Worm (Caenorhabditis elegans) whole organism, L3 larva: Measurements from ENCODE around the gene fipr-8.
A peak's percentile ranks its signal among the peaks of the same experiment; 100 is the strongest.

Experiments
- aly-2 ChIP-seq: fragments of 150-350 bp; optimal IDR thresholded peaks from 2 replicates; lab custom pipeline; 2014; ENCODE audit warnings: missing biosample characterization, missing genetic modification characterization
- ama-1 ChIP-seq: fragments of 150-350 bp; optimal IDR thresholded peaks from 2 replicates; lab custom pipeline; 2018
- ceh-16 ChIP-seq: sonication (generic microtip); optimal IDR thresholded peaks from 2 replicates; lab custom pipeline; 2017; ENCODE audit warnings: missing biosample characterization, missing genetic modification characterization
- ceh-28 ChIP-seq: fragments of 150-350 bp; optimal IDR thresholded peaks from 2 replicates; lab custom pipeline; 2014; ENCODE audit warnings: missing biosample characterization, missing genetic modification reagents, missing genetic modification characterization
- ceh-82 ChIP-seq: fragments of 150-350 bp; optimal IDR thresholded peaks from 2 replicates; lab custom pipeline; 2014; ENCODE audit warnings: missing biosample characterization, missing genetic modification characterization
- ceh-9 ChIP-seq: sonication (generic microtip); optimal IDR thresholded peaks from 2 replicates; lab custom pipeline; 2018; ENCODE audit warnings: missing biosample characterization, missing genetic modification characterization
- daf-12 ChIP-seq: fragments of 150-350 bp; optimal IDR thresholded peaks from 2 replicates; lab custom pipeline; 2014; ENCODE audit warnings: missing biosample characterization, missing genetic modification reagents, missing genetic modification characterization
- egl-27 ChIP-seq: sonication (generic microtip); optimal IDR thresholded peaks from 4 replicates; lab custom pipeline; 2017; ENCODE audit warnings: missing biosample characterization, missing genetic modification reagents, missing genetic modification characterization
- egl-5 ChIP-seq: fragments of 150-350 bp; optimal IDR thresholded peaks from 2 replicates; lab custom pipeline; 2017; ENCODE audit warnings: missing biosample characterization, missing genetic modification reagents, missing genetic modification characterization, inconsistent platforms
- elt-1 ChIP-seq: fragments of 150-350 bp; optimal IDR thresholded peaks from 2 replicates; lab custom pipeline; 2014; ENCODE audit warnings: missing biosample characterization, missing genetic modification characterization
- elt-2 ChIP-seq: sonication (generic microtip); optimal IDR thresholded peaks from 2 replicates; lab custom pipeline; 2016; ENCODE audit warnings: missing genetic modification reagents, mild to moderate bottlenecking, missing genetic modification characterization, missing compliant biosample characterization
- elt-3 ChIP-seq, 3 experiments: fragments of 150-350 bp in 1 of 3; sonication (generic microtip) in 2 of 3; optimal IDR thresholded peaks; 2 replicates in 2 of 3; 4 replicates in 1 of 3; lab custom pipeline; 2014 to 2017; ENCODE audit warnings: missing biosample characterization in 3 of 3, missing genetic modification characterization in 3 of 3
- eor-1 ChIP-seq, 2 experiments: fragments of 150-350 bp; optimal IDR thresholded peaks; 2 replicates each; lab custom pipeline; 2014 to 2018; ENCODE audit warnings: missing biosample characterization in 2 of 2, missing genetic modification characterization in 2 of 2
- fkh-10 ChIP-seq: sonication (generic microtip); optimal IDR thresholded peaks from 2 replicates; lab custom pipeline; 2017; ENCODE audit warnings: missing biosample characterization, missing genetic modification reagents, missing genetic modification characterization
- fos-1 ChIP-seq: fragments of 150-350 bp; optimal IDR thresholded peaks from 2 replicates; lab custom pipeline; 2014; ENCODE audit warnings: missing biosample characterization, missing genetic modification characterization
- jun-1 ChIP-seq: fragments of 150-350 bp; optimal IDR thresholded peaks from 2 replicates; lab custom pipeline; 2014; ENCODE audit warnings: missing biosample characterization, missing genetic modification reagents, missing genetic modification characterization
- lin-39 ChIP-seq: fragments of 150-350 bp; optimal IDR thresholded peaks from 2 replicates; lab custom pipeline; 2018; ENCODE audit warnings: missing biosample characterization, missing genetic modification reagents, missing genetic modification characterization
- mdl-1 ChIP-seq: fragments of 150-350 bp; optimal IDR thresholded peaks from 2 replicates; lab custom pipeline; 2014; ENCODE audit warnings: missing biosample characterization, missing genetic modification characterization
- nhr-11 ChIP-seq: fragments of 150-350 bp; optimal IDR thresholded peaks from 2 replicates; lab custom pipeline; 2014; ENCODE audit warnings: missing biosample characterization, missing genetic modification characterization
- nhr-23 ChIP-seq: fragments of 150-350 bp; optimal IDR thresholded peaks from 2 replicates; lab custom pipeline; 2014; ENCODE audit warnings: missing biosample characterization, missing genetic modification reagents, missing genetic modification characterization
- nhr-237 ChIP-seq: fragments of 150-350 bp; optimal IDR thresholded peaks from 2 replicates; lab custom pipeline; 2014; ENCODE audit warnings: missing biosample characterization, missing genetic modification characterization
- nhr-43 ChIP-seq: sonication (generic microtip); optimal IDR thresholded peaks from 2 replicates; lab custom pipeline; 2016; ENCODE audit warnings: mild to moderate bottlenecking, missing genetic modification characterization, missing compliant biosample characterization; ENCODE audit not compliant: poor library complexity, severe bottlenecking
- nhr-67 ChIP-seq: fragments of 150-350 bp; optimal IDR thresholded peaks from 2 replicates; lab custom pipeline; 2014; ENCODE audit warnings: missing biosample characterization, missing genetic modification characterization
- nhr-76 ChIP-seq: fragments of 150-350 bp; sonication (generic microtip); optimal IDR thresholded peaks from 5 replicates; lab custom pipeline; 2014; ENCODE audit warnings: missing biosample characterization, missing genetic modification characterization
- nhr-77 ChIP-seq: fragments of 150-350 bp; optimal IDR thresholded peaks from 2 replicates; lab custom pipeline; 2014; ENCODE audit warnings: missing biosample characterization, missing genetic modification characterization
- pha-4 ChIP-seq: fragments of 150-350 bp; optimal IDR thresholded peaks from 2 replicates; lab custom pipeline; 2014; ENCODE audit warnings: missing biosample characterization, missing genetic modification reagents, missing genetic modification characterization
- sea-2 ChIP-seq: fragments of 150-350 bp; sonication (generic microtip); optimal IDR thresholded peaks from 4 replicates; lab custom pipeline; 2014; ENCODE audit warnings: missing biosample characterization, missing genetic modification reagents, missing genetic modification characterization
- skn-1 ChIP-seq: fragments of 150-350 bp; optimal IDR thresholded peaks from 2 replicates; lab custom pipeline; 2014; ENCODE audit warnings: missing biosample characterization, missing genetic modification characterization
- tbx-2 ChIP-seq: sonication (generic microtip); optimal IDR thresholded peaks from 2 replicates; lab custom pipeline; 2016; ENCODE audit warnings: mild to moderate bottlenecking, missing genetic modification characterization, missing compliant biosample characterization
- unc-39 ChIP-seq: sonication (generic microtip); optimal IDR thresholded peaks from 4 replicates; lab custom pipeline; 2017; ENCODE audit warnings: missing biosample characterization, missing genetic modification characterization
- unc-62 ChIP-seq: fragments of 150-350 bp; sonication (generic microtip); optimal IDR thresholded peaks from 4 replicates; lab custom pipeline; 2014; ENCODE audit warnings: missing biosample characterization, missing genetic modification reagents, missing genetic modification characterization
- zag-1 ChIP-seq: fragments of 150-350 bp; optimal IDR thresholded peaks from 2 replicates; lab custom pipeline; 2014; ENCODE audit warnings: missing biosample characterization, missing genetic modification characterization
- ztf-4 ChIP-seq: fragments of 150-350 bp; optimal IDR thresholded peaks from 2 replicates; lab custom pipeline; 2014; ENCODE audit warnings: missing biosample characterization, missing genetic modification characterization

Gene fipr-8

ce11 chrV:10228360-10228759 is 11.4 kb downstream of the fipr-8 start, which contains the start of gene fipr-4:
Gene fipr-4, minus strand, starts transcription at chrV:10228460.
- no peak for TF ChIP-seq ceh-28
- peak; percentile 42 for TF ChIP-seq pha-4
- TF ChIP-seq ceh-16 = no peak
- no peak for TF ChIP-seq unc-62 (GFP tag; lab: Kevin White, UChicago)
- no peak for TF ChIP-seq daf-12 (tag; lab: Kevin White, UChicago)
- no peak for TF ChIP-seq ceh-82 (tag; lab: Kevin White, UChicago)
- no peak for TF ChIP-seq sea-2 (GFP tag; lab: Kevin White, UChicago)

DNA sequence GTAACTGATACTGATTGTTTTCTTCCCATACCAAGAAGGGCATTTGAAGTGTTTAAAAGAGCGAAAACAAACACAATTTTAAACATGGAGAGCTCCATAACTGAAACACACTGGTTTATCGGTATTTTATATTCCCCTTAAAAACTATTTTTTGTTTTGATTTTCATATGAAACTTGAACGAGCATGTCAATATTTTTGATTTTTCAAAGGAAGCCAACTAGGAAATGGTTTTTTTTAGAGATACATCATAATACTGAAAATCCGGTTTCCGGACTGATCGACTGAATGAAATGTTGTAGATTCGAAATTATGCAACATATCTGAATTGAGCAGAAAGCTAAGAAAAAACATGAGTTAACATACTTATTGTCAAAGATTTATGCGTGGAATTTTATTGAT is 12.4 kb downstream of the fipr-8 start, which contains the start of gene ttr-19:
ttr-19 (minus strand) TSS at position 101 of the 400 bp plus-strand sequence.
- TF ChIP-seq nhr-43 (tag; lab: Kevin White, UChicago) = no peak
- no peak for TF ChIP-seq zag-1
- TF ChIP-seq sea-2 (GFP tag; lab: Kevin White, UChicago) = no peak
- no peak for TF ChIP-seq elt-1 (tag; lab: Kevin White, UChicago)
- TF ChIP-seq eor-1 (tag; optimal IDR thresholded peaks at IDR 0.05; lab: Kevin White, UChicago) = no peak
- no peak for TF ChIP-seq egl-27 (tag; lab: Kevin White, UChicago)
- no peak for TF ChIP-seq fos-1
- TF ChIP-seq fkh-10 (GFP tag; lab: Kevin White, UChicago) = no peak
- TF ChIP-seq jun-1 = no peak
- no peak for TF ChIP-seq ceh-9 (tag; lab: Kevin White, UChicago)
- no peak for TF ChIP-seq unc-62 (GFP tag; lab: Kevin White, UChicago)

ce11 chrV:10225610-10226009 is 14.2 kb downstream of the fipr-8 start, which contains the start of gene daf-36:
Gene daf-36, minus strand, starts transcription at chrV:10225710.
- TF ChIP-seq elt-2 (tag; lab: Kevin White, UChicago) (peak; percentile 28), nhr-76 (tag; lab: Kevin White, UChicago) (no peak), lin-39 (tag; lab: Kevin White, UChicago) (no peak)

DNA sequence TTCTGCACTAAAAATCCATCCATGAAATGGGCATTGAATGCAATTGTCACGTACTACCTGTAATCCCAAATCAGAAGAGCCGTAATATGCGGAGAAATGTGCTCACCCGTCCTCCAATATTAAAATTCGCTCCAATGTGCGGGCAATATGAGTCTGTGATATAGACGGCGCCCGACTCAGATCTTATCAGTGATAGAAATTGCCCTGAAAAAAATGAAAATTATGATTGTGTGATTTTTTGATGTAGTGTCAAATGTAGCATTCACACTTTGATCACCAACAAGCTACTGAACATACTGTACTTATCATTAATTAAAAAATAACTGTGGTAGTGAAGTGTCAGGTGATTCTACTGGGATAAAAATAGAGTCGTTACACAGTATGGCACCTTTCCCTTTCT is 15.1 kb downstream of the fipr-8 start:
- TF ChIP-seq elt-2 (tag; lab: Kevin White, UChicago) = peak; percentile 68
- no peak for TF ChIP-seq nhr-23 (tag; lab: Kevin White, UChicago)
- TF ChIP-seq ztf-4 (tag; lab: Kevin White, UChicago) = no peak

DNA sequence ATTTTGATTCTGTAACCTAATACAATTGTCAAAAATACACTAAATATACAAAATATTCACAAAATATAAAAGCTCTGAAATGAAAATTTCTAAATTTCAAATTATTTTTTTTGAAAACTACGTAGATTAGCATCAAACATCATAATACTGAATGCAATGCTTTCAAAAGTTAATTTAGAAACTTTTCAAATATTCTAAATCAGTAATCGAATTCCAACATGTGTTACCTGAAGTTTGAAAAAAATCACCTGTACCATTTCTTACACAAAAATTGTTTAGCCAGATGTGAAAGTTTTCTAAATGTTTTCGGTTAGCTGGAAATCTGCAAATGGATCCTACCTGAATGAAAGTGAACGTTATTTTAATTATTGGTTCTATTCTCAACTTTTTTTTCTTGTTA is 17.8 kb downstream of the fipr-8 start, which contains the start of gene C12D8.20:
C12D8.20 (plus strand) TSS at position 301 of the 400 bp plus-strand sequence.
- no peak for TF ChIP-seq eor-1 (tag; optimal IDR thresholded peaks at IDR 0.05; lab: Kevin White, UChicago)
- no peak for TF ChIP-seq elt-1 (tag; lab: Kevin White, UChicago)
- TF ChIP-seq ceh-82 (tag; lab: Kevin White, UChicago) = no peak
- no peak for TF ChIP-seq egl-5 (tag; lab: Kevin White, UChicago)
- TF ChIP-seq nhr-237 = no peak
- TF ChIP-seq tbx-2 (tag; lab: Kevin White, UChicago) = no peak
- no peak for TF ChIP-seq nhr-11 (tag; lab: Kevin White, UChicago)
- TF ChIP-seq ama-1 (lab: Kevin White, UChicago) = no peak
- TF ChIP-seq daf-12 (tag; lab: Kevin White, UChicago) = no peak

DNA sequence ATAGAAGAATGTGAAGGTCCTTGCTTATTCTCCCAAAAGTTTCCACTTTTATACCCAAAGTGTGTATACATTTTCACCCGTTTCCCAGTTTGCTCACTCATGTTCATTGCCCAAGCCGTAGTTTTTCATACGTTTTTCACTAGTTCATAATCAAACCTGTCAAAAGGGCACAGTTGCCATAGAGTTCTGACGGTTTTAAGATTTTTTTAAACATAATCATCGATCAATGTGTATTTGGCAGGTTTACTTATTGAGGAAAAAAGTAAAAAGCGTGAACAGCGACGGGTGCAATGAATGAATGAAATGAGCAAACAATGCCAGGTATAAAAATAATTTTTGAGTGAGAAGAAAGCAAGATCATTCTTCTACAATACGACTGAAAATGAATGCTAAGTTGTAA is 18.4 kb downstream of the fipr-8 start, which contains the start of the genes fipr-5 and fipr-9:
fipr-5 (minus strand) TSS at position 101 of the 400 bp plus-strand sequence.
fipr-9 (plus strand) TSS at position 346 of the 400 bp plus-strand sequence.
- no peak for TF ChIP-seq unc-39 (tag; lab: Kevin White, UChicago)
- no peak for TF ChIP-seq skn-1 (tag; lab: Kevin White, UChicago)
- TF ChIP-seq ceh-28 = no peak
- no peak for TF ChIP-seq daf-12 (tag; lab: Kevin White, UChicago)
- TF ChIP-seq nhr-67 (tag; lab: Kevin White, UChicago) = no peak
- no peak for TF ChIP-seq tbx-2 (tag; lab: Kevin White, UChicago)
- TF ChIP-seq mdl-1 (tag; lab: Kevin White, UChicago) = no peak
- TF ChIP-seq nhr-77 (tag; lab: Kevin White, UChicago) = no peak
- no peak for TF ChIP-seq elt-3 (tag; optimal IDR thresholded peaks at IDR 0.05; lab: Kevin White, UChicago)
- no peak for TF ChIP-seq elt-2 (tag; lab: Kevin White, UChicago)
- no peak for TF ChIP-seq lin-39 (tag; lab: Kevin White, UChicago)
- no peak for TF ChIP-seq ceh-16
- no peak for TF ChIP-seq aly-2 (tag; lab: Kevin White, UChicago)
- TF ChIP-seq eor-1 (tag; optimal IDR thresholded peaks at IDR 0.05; lab: Kevin White, UChicago) = no peak
